Worm (Caenorhabditis elegans) whole organism, L2 larva: ENCODE measurements around the gene mpz-4.

Source experiments
- C34F6.9 ChIP-seq: fragments of 150-350 bp; optimal IDR thresholded peaks from 2 replicates; lab custom pipeline; 2014; ENCODE audit warnings: missing biosample characterization, missing genetic modification characterization
- F13H6.1 ChIP-seq: sonication (generic microtip); optimal IDR thresholded peaks from 2 replicates; lab custom pipeline; 2016; ENCODE audit warnings: missing genetic modification characterization, missing compliant biosample characterization
- R02D3.7 ChIP-seq: fragments of 150-350 bp; optimal IDR thresholded peaks from 2 replicates; lab custom pipeline; 2014; ENCODE audit warnings: missing biosample characterization, missing genetic modification characterization
- Y55F3AM.14 ChIP-seq: fragments of 200-800 bp; sonication (Bioruptor generic); optimal IDR thresholded peaks from 2 replicates; lab custom pipeline; 2018; ENCODE audit warnings: mild to moderate bottlenecking, missing genetic modification characterization, missing compliant biosample characterization
- ZK546.5 ChIP-seq: sonication (generic microtip); optimal IDR thresholded peaks from 2 replicates; lab custom pipeline; 2017; ENCODE audit warnings: missing biosample characterization, missing genetic modification characterization
- aly-2 ChIP-seq: fragments of 150-350 bp; optimal IDR thresholded peaks from 2 replicates; lab custom pipeline; 2014; ENCODE audit warnings: missing biosample characterization, missing genetic modification characterization
- ama-1 ChIP-seq: fragments of 150-350 bp; optimal IDR thresholded peaks from 2 replicates; lab custom pipeline; 2018; ENCODE audit warnings: inconsistent platforms
- blmp-1 ChIP-seq: sonication (generic microtip); optimal IDR thresholded peaks from 2 replicates; lab custom pipeline; 2017; ENCODE audit warnings: missing genetic modification characterization, mild to moderate bottlenecking, missing compliant biosample characterization, antibody characterized with exemption, moderate library complexity; ENCODE audit not compliant: insufficient read depth
- ceh-16 ChIP-seq: fragments of 150-350 bp; optimal IDR thresholded peaks from 2 replicates; lab custom pipeline; 2014; ENCODE audit warnings: missing biosample characterization, missing genetic modification characterization
- ceh-82 ChIP-seq: fragments of 150-350 bp; optimal IDR thresholded peaks from 2 replicates; lab custom pipeline; 2014; ENCODE audit warnings: missing biosample characterization, missing genetic modification characterization
- crh-2 ChIP-seq: sonication (generic microtip); optimal IDR thresholded peaks from 2 replicates; lab custom pipeline; 2017; ENCODE audit warnings: missing biosample characterization, missing genetic modification characterization
- dmd-4 ChIP-seq: sonication (generic microtip); optimal IDR thresholded peaks from 2 replicates; lab custom pipeline; 2017; ENCODE audit warnings: missing biosample characterization, missing genetic modification characterization
- egl-27 ChIP-seq: sonication (generic microtip); optimal IDR thresholded peaks from 3 replicates; lab custom pipeline; 2017; ENCODE audit warnings: missing biosample characterization, missing genetic modification reagents, missing genetic modification characterization
- elt-1 ChIP-seq: fragments of 150-350 bp; optimal IDR thresholded peaks from 2 replicates; lab custom pipeline; 2014; ENCODE audit warnings: missing biosample characterization, missing genetic modification characterization
- elt-3 ChIP-seq: sonication (generic microtip); optimal IDR thresholded peaks from 2 replicates; lab custom pipeline; 2017; ENCODE audit warnings: missing biosample characterization, missing genetic modification characterization
- fos-1 ChIP-seq: fragments of 150-350 bp; optimal IDR thresholded peaks from 2 replicates; lab custom pipeline; 2014; ENCODE audit warnings: missing biosample characterization, missing genetic modification characterization
- gmeb-1 ChIP-seq: fragments of 150-350 bp; optimal IDR thresholded peaks from 2 replicates; lab custom pipeline; 2014; ENCODE audit warnings: missing biosample characterization, missing genetic modification characterization
- lin-11 ChIP-seq: fragments of 150-350 bp; sonication (generic microtip); optimal IDR thresholded peaks from 2 replicates; lab custom pipeline; 2014; ENCODE audit warnings: missing biosample characterization, missing genetic modification characterization, inconsistent platforms, mixed read lengths
- lin-39 ChIP-seq: fragments of 150-350 bp; optimal IDR thresholded peaks from 2 replicates; lab custom pipeline; 2014; ENCODE audit warnings: missing biosample characterization, missing genetic modification reagents, missing genetic modification characterization
- lsy-2 ChIP-seq, 2 experiments: fragments of 150-350 bp in 1 of 2; sonication (generic microtip) in 1 of 2; optimal IDR thresholded peaks; 2 replicates each; lab custom pipeline; 2014 to 2017; ENCODE audit warnings: missing biosample characterization in 2 of 2, missing genetic modification characterization in 2 of 2
- mbf-1 ChIP-seq: sonication (generic microtip); optimal IDR thresholded peaks from 2 replicates; lab custom pipeline; 2017; ENCODE audit warnings: missing biosample characterization, missing genetic modification characterization
- mdl-1 ChIP-seq, 2 experiments: fragments of 150-350 bp in 1 of 2; sonication (generic microtip) in 1 of 2; optimal IDR thresholded peaks; 2 replicates each; lab custom pipeline; 2017; ENCODE audit warnings: missing biosample characterization in 2 of 2, missing genetic modification characterization in 2 of 2
- nhr-11 ChIP-seq: fragments of 150-350 bp; optimal IDR thresholded peaks from 2 replicates; lab custom pipeline; 2014; ENCODE audit warnings: missing biosample characterization, missing genetic modification characterization
- nhr-12 ChIP-seq: fragments of 150-350 bp; optimal IDR thresholded peaks from 2 replicates; lab custom pipeline; 2014; ENCODE audit warnings: missing biosample characterization, missing genetic modification characterization
- nhr-129 ChIP-seq: fragments of 150-350 bp; optimal IDR thresholded peaks from 2 replicates; lab custom pipeline; 2014; ENCODE audit warnings: missing biosample characterization, missing genetic modification characterization
- nhr-21 ChIP-seq: fragments of 150-350 bp; optimal IDR thresholded peaks from 2 replicates; lab custom pipeline; 2014; ENCODE audit warnings: missing biosample characterization, missing genetic modification characterization
- nhr-23 ChIP-seq: fragments of 150-350 bp; optimal IDR thresholded peaks from 2 replicates; lab custom pipeline; 2014; ENCODE audit warnings: missing biosample characterization, missing genetic modification reagents, missing genetic modification characterization
- nhr-237 ChIP-seq: fragments of 150-350 bp; optimal IDR thresholded peaks from 2 replicates; lab custom pipeline; 2014; ENCODE audit warnings: missing biosample characterization, missing genetic modification characterization
- nhr-25 ChIP-seq: fragments of 150-350 bp; sonication (generic microtip); optimal IDR thresholded peaks from 3 replicates; lab custom pipeline; 2014; ENCODE audit warnings: missing biosample characterization, missing genetic modification characterization
- nhr-6 ChIP-seq: fragments of 150-350 bp; optimal IDR thresholded peaks from 2 replicates; lab custom pipeline; 2014; ENCODE audit warnings: missing biosample characterization, missing genetic modification characterization
- nhr-77 ChIP-seq: fragments of 150-350 bp; optimal IDR thresholded peaks from 2 replicates; lab custom pipeline; 2014; ENCODE audit warnings: missing biosample characterization, missing genetic modification characterization
- sem-4 ChIP-seq: fragments of 150-350 bp; optimal IDR thresholded peaks from 2 replicates; lab custom pipeline; 2014; ENCODE audit warnings: missing biosample characterization, missing genetic modification reagents, missing genetic modification characterization
- skn-1 ChIP-seq: sonication (generic microtip); optimal IDR thresholded peaks from 2 replicates; lab custom pipeline; 2017; ENCODE audit warnings: missing biosample characterization, missing genetic modification characterization
- sma-3 ChIP-seq: sonication (generic microtip); optimal IDR thresholded peaks from 2 replicates; lab custom pipeline; 2016; ENCODE audit warnings: missing genetic modification reagents, missing genetic modification characterization, missing compliant biosample characterization
- sma-9 ChIP-seq, 2 experiments: fragments of 150-350 bp in 1 of 2; sonication (generic microtip) in 1 of 2; optimal IDR thresholded peaks; 2 replicates each; lab custom pipeline; 2014 to 2016; ENCODE audit warnings: missing genetic modification characterization in 2 of 2, mild to moderate bottlenecking in 1 of 2, missing biosample characterization in 1 of 2, missing compliant biosample characterization in 1 of 2, missing genetic modification reagents in 1 of 2, moderate library complexity in 1 of 2
- snpc-4 ChIP-seq: fragments of 150-350 bp; optimal IDR thresholded peaks from 2 replicates; lab custom pipeline; 2014; ENCODE audit warnings: missing biosample characterization, missing genetic modification characterization
- unc-39 ChIP-seq: fragments of 150-350 bp; optimal IDR thresholded peaks from 2 replicates; lab custom pipeline; 2014; ENCODE audit warnings: missing biosample characterization, missing genetic modification characterization
- unc-55 ChIP-seq: fragments of 150-350 bp; sonication (generic microtip); optimal IDR thresholded peaks from 3 replicates; lab custom pipeline; 2014; ENCODE audit warnings: missing biosample characterization, missing genetic modification reagents, missing genetic modification characterization
- unc-62 ChIP-seq: fragments of 150-350 bp; optimal IDR thresholded peaks from 2 replicates; lab custom pipeline; 2014; ENCODE audit warnings: missing biosample characterization, missing genetic modification reagents, missing genetic modification characterization
- zag-1 ChIP-seq: fragments of 150-350 bp; optimal IDR thresholded peaks from 2 replicates; lab custom pipeline; 2014; ENCODE audit warnings: missing biosample characterization, missing genetic modification characterization
- ztf-1 ChIP-seq: fragments of 200-800 bp; sonication (Bioruptor generic); conservative IDR thresholded peaks from 2 replicates; pipeline ENCODE4 v1.3.6; 2022; ENCODE audit warnings: missing genetic modification characterization, missing compliant biosample characterization
- ztf-4 ChIP-seq: fragments of 150-350 bp; optimal IDR thresholded peaks from 2 replicates; lab custom pipeline; 2014; ENCODE audit warnings: missing biosample characterization, missing genetic modification characterization

The mpz-4 gene

ce11 chrIV:4795111-4795510 lies 32.0 kb downstream of the mpz-4 start:
- TF ChIP-seq unc-39 (tag; lab: Kevin White, UChicago) (no peak), nhr-129 (tag; lab: Kevin White, UChicago) (no peak), mbf-1 (tag; lab: Kevin White, UChicago) (no peak), crh-2 (tag; lab: Kevin White, UChicago) (no peak), elt-3 (tag; lab: Kevin White, UChicago) (no peak), ztf-1 (no peak), blmp-1 (tag; lab: Kevin White, UChicago) (no peak), ama-1 (lab: Kevin White, UChicago) (no peak), sma-3 (GFP tag; lab: Kevin White, UChicago) (no peak), Y55F3AM.14 (GFP tag; lab: Kevin White, UChicago) (no peak), unc-55 (GFP tag; lab: Kevin White, UChicago) (no peak), unc-62 (GFP tag; lab: Kevin White, UChicago) (no peak)

- TF ChIP-seq elt-3 (tag; lab: Kevin White, UChicago): no peak
- no peak for TF ChIP-seq skn-1
- no peak for TF ChIP-seq ceh-82
- TF ChIP-seq unc-39 (tag; lab: Kevin White, UChicago): no peak
- TF ChIP-seq crh-2 (tag; lab: Kevin White, UChicago): no peak
- no peak for TF ChIP-seq nhr-23
- TF ChIP-seq R02D3.7 (tag; lab: Kevin White, UChicago): no peak
- TF ChIP-seq nhr-21 (tag; lab: Kevin White, UChicago): no peak
- no peak for TF ChIP-seq ztf-1
- no peak for TF ChIP-seq unc-62 (GFP tag; lab: Kevin White, UChicago)
- TF ChIP-seq dmd-4: no peak
- TF ChIP-seq, all 48 proteins: peak for 0
These were observed 37.7 kb downstream of the mpz-4 start, which contains the start of gene R11E3.1 for ce11 chrIV:4789445-4789844. R11E3.1 (plus strand) TSS chrIV:4789745.

- TF ChIP-seq skn-1 (peak; percentile 78), snpc-4 (tag; lab: Kevin White, UChicago) (no peak), Y55F3AM.14 (GFP tag; lab: Kevin White, UChicago) (no peak), nhr-11 (no peak), nhr-77 (tag; lab: Kevin White, UChicago) (no peak), crh-2 (tag; lab: Kevin White, UChicago) (peak; percentile 68), ama-1 (lab: Kevin White, UChicago) (no peak), ceh-82 (no peak), nhr-23 (no peak), dmd-4 (no peak), ztf-1 (no peak), lin-11 (tag; lab: Kevin White, UChicago) (no peak), nhr-25 (tag; lab: Kevin White, UChicago) (peak; percentile 60), aly-2 (no peak), lsy-2 (tag; optimal IDR thresholded peaks at IDR 0.05; lab: Kevin White, UChicago) (peak in 1 of 2 experiments; percentile 56), nhr-12 (tag; lab: Kevin White, UChicago) (no peak), blmp-1 (tag; lab: Kevin White, UChicago) (peak; percentile 5), unc-39 (tag; lab: Kevin White, UChicago) (no peak), unc-62 (GFP tag; lab: Kevin White, UChicago) (no peak), lin-39 (tag; lab: Kevin White, UChicago) (no peak), egl-27 (tag; lab: Kevin White, UChicago) (no peak), zag-1 (tag; lab: Kevin White, UChicago) (no peak), elt-1 (tag; lab: Kevin White, UChicago) (no peak), nhr-129 (tag; lab: Kevin White, UChicago) (peak; percentile 86), C34F6.9 (peak; percentile 47), unc-55 (GFP tag; lab: Kevin White, UChicago) (no peak), sma-3 (GFP tag; lab: Kevin White, UChicago) (peak; percentile 59), nhr-6 (no peak), nhr-21 (tag; lab: Kevin White, UChicago) (peak; percentile 38), fos-1 (peak; percentile 65), sem-4 (tag; lab: Kevin White, UChicago) (no peak), F13H6.1 (tag; lab: Kevin White, UChicago) (peak; percentile 27), ceh-16 (no peak), nhr-237 (no peak), sma-9 (GFP tag; optimal IDR thresholded peaks at IDR 0.05; lab: Kevin White, UChicago) (peak; percentile 74), sma-9 (tag; optimal IDR thresholded peaks at IDR 0.05; lab: Kevin White, UChicago) (no peak), ZK546.5 (no peak), ztf-4 (no peak), elt-3 (tag; lab: Kevin White, UChicago) (no peak), gmeb-1 (tag; lab: Kevin White, UChicago) (peak; percentile 54), mdl-1 (tag; optimal IDR thresholded peaks at IDR 0.05; lab: Kevin White, UChicago) (peak in 1 of 2 experiments; percentile 36), R02D3.7 (tag; lab: Kevin White, UChicago) (no peak)
- TF ChIP-seq, all 48 proteins: peak for 14
These were observed 38.8 kb downstream of the mpz-4 start, which contains the start of gene nhr-104 for ce11 chrIV:4788332-4788731. nhr-104 (minus strand) TSS chrIV:4788692.
